Worm (Caenorhabditis elegans): Measurements from ENCODE around the gene pygo-1.

- TF ChIP-seq daf-12 (tag; optimal IDR thresholded peaks at IDR 0.05) (no peak), pqm-1 (tag; optimal IDR thresholded peaks at IDR 0.05) (no peak), snpc-4 (tag; optimal IDR thresholded peaks at IDR 0.05) (no peak)
Observed at ce11 chrIV:5054297-5054696, 28.8 kb upstream of the pygo-1 start.
